Worm (Caenorhabditis elegans): ENCODE results near the gene Y50D4A.4.

DNA sequence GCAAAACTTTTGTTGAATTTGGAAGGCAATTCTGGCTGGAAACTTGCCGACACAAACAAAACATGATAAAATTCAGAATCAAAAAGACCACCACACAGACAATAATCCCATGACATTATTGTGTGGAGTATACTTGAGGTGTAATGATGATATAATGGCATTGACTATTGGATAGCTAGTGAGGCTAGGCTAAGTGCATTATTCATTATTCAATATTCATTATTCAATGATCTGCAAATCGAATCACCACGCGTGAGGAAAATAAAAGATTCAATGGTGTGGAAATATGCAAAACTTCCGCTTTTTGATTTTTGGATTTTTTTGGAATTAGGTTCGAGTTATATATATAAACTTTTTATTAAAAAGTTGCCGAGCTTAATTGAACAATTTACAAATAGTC lies 27.6 kb upstream of the Y50D4A.4 start:
- no peak for TF ChIP-seq ceh-44 (GFP tag; IDR thresholded peaks at IDR 0.05)
- TF ChIP-seq zip-11 (GFP tag; IDR thresholded peaks at IDR 0.05): no peak
- no peak for TF ChIP-seq nhr-10 (tag; optimal IDR thresholded peaks at IDR 0.05)
- no peak for TF ChIP-seq nhr-111 (GFP tag; optimal IDR thresholded peaks at IDR 0.05)
- no peak for TF ChIP-seq pqm-1 (tag; optimal IDR thresholded peaks at IDR 0.05)
- TF ChIP-seq ZK337.2 (GFP tag; IDR thresholded peaks at IDR 0.05): no peak
- no peak for TF ChIP-seq tag-97 (GFP tag; IDR thresholded peaks at IDR 0.05)
- TF ChIP-seq rbr-2 (tag; optimal IDR thresholded peaks at IDR 0.05): no peak

Measured in whole organism, L4 larva.